Worm (Caenorhabditis elegans) whole organism, L4/young adult: Measurements from ENCODE around the gene col-163.

ENCODE experiments used
- W03F9.2 ChIP-seq: fragments of 150-350 bp; optimal IDR thresholded peaks from 2 replicates; lab custom pipeline; 2014; ENCODE audit warnings: missing biosample characterization, missing genetic modification characterization
- dao-5 ChIP-seq: sonication (generic microtip); optimal IDR thresholded peaks from 2 replicates; lab custom pipeline; 2016; ENCODE audit warnings: missing genotype, missing genetic modification characterization, moderate library complexity, missing compliant biosample characterization
- him-1 ChIP-seq: sonication (generic microtip); optimal IDR thresholded peaks from 2 replicates; lab custom pipeline; 2016; ENCODE audit warnings: missing genotype, missing genetic modification reagents, missing genetic modification characterization, missing compliant biosample characterization

DNA sequence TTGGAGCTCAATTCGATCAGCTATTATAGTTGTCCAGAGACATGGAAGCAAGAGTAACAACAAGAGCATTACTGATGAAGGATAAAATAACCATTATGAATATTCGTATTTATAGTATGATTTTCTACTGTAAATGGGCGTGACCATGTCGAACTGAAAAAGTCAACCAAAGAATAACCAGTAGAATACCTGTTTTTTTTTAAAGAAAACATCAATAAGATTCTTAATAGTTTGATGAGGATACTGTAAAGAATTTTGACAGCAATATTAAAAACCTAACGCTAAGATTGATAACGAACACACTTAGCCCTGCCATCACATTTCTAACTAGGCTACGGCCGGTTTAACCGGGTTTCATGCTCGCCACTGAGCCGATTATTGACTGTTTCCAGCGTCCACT is 46.9 kb upstream of the col-163 start, which contains the start of gene vmo-1:
- TF ChIP-seq dao-5 (tag; lab: Kevin White, UChicago) (no peak), W03F9.2 (no peak), him-1 (tag; lab: Kevin White, UChicago) (no peak)
